Worm (Caenorhabditis elegans) whole organism, L2 larva: Measurements from ENCODE around the gene ins-10.
"Not testable (repeated sequence)": the region's sequence is repeated elsewhere in the genome, so short reads cannot be mapped to it uniquely, and the experiment has no call there.

Experiments used
- R02D3.7 ChIP-seq: fragments of 150-350 bp; optimal IDR thresholded peaks from 2 replicates; lab custom pipeline; 2014; ENCODE audit warnings: missing biosample characterization, missing genetic modification characterization
- alr-1 ChIP-seq: fragments of 150-350 bp; optimal IDR thresholded peaks from 2 replicates; lab custom pipeline; 2014; ENCODE audit warnings: missing biosample characterization, missing genetic modification characterization
- ama-1 ChIP-seq: fragments of 150-350 bp; optimal IDR thresholded peaks from 2 replicates; lab custom pipeline; 2018; ENCODE audit warnings: inconsistent platforms
- blmp-1 ChIP-seq: sonication (generic microtip); optimal IDR thresholded peaks from 2 replicates; lab custom pipeline; 2017; ENCODE audit warnings: missing genetic modification characterization, mild to moderate bottlenecking, missing compliant biosample characterization, antibody characterized with exemption, moderate library complexity; ENCODE audit not compliant: insufficient read depth
- elt-1 ChIP-seq: fragments of 150-350 bp; optimal IDR thresholded peaks from 2 replicates; lab custom pipeline; 2014; ENCODE audit warnings: missing biosample characterization, missing genetic modification characterization
- elt-3 ChIP-seq: sonication (generic microtip); optimal IDR thresholded peaks from 2 replicates; lab custom pipeline; 2017; ENCODE audit warnings: missing biosample characterization, missing genetic modification characterization
- nhr-6 ChIP-seq: fragments of 150-350 bp; optimal IDR thresholded peaks from 2 replicates; lab custom pipeline; 2014; ENCODE audit warnings: missing biosample characterization, missing genetic modification characterization
- sem-4 ChIP-seq: fragments of 150-350 bp; optimal IDR thresholded peaks from 2 replicates; lab custom pipeline; 2014; ENCODE audit warnings: missing biosample characterization, missing genetic modification reagents, missing genetic modification characterization
- ztf-4 ChIP-seq: fragments of 150-350 bp; optimal IDR thresholded peaks from 2 replicates; lab custom pipeline; 2014; ENCODE audit warnings: missing biosample characterization, missing genetic modification characterization

ce11 chrV:14055097-14055496 is 21.3 kb downstream of the ins-10 start:
- TF ChIP-seq elt-3; alr-1 (tag; lab: Kevin White, UChicago); elt-1 (tag; lab: Kevin White, UChicago); nhr-6 (tag; lab: Kevin White, UChicago); ama-1 (lab: Kevin White, UChicago): not testable (repeated sequence)
- TF ChIP-seq R02D3.7 (tag; lab: Kevin White, UChicago), result peak; percentile 48
- TF ChIP-seq sem-4 (tag; lab: Kevin White, UChicago), result peak; percentile 93
- TF ChIP-seq blmp-1 (tag; lab: Kevin White, UChicago), result peak; percentile 80
- TF ChIP-seq ztf-4 (tag; lab: Kevin White, UChicago), result peak; percentile 84
